Fruit fly (Drosophila melanogaster) whole organism, embryonic: ENCODE measurements around the gene CG13085.

Source experiments
- Aef1 ChIP-seq: fragments of 200-800 bp; sonication (Bioruptor generic); IDR thresholded peaks from 3 replicates; pipeline ENCODE4 v1.3.6; 2022; ENCODE audit warnings: missing biosample characterization, missing genetic modification characterization
- Antp ChIP-seq: fragments of 200-800 bp; sonication (Bioruptor generic); optimal IDR thresholded peaks from 3 replicates; lab custom pipeline; 2016; ENCODE audit warnings: missing biosample characterization, missing genetic modification characterization
- Atf6 ChIP-seq: fragments of 200-800 bp; sonication (Bioruptor generic); IDR thresholded peaks from 2 replicates; pipeline ENCODE4 v1.3.6; 2022; ENCODE audit warnings: missing biosample characterization, missing genetic modification characterization
- CG10543 ChIP-seq: fragments of 200-800 bp; sonication (Bioruptor generic); optimal IDR thresholded peaks from 3 replicates; lab custom pipeline; 2017; ENCODE audit warnings: missing biosample characterization, mild to moderate bottlenecking, missing genetic modification characterization, moderate library complexity
- CG11696 ChIP-seq: fragments of 200-800 bp; sonication (Bioruptor generic); IDR thresholded peaks from 2 replicates; pipeline ENCODE4 v1.3.6; 2022; ENCODE audit warnings: missing biosample characterization, missing genetic modification characterization
- CG12219 ChIP-seq: fragments of 200-800 bp; sonication (Bioruptor generic); optimal IDR thresholded peaks from 3 replicates; lab custom pipeline; 2018; ENCODE audit warnings: missing biosample characterization, mild to moderate bottlenecking, missing genetic modification characterization
- CG12769 ChIP-seq: fragments of 200-800 bp; sonication (Bioruptor generic); optimal IDR thresholded peaks from 2 replicates; lab custom pipeline; 2019; ENCODE audit warnings: missing biosample characterization, mild to moderate bottlenecking, missing genetic modification characterization, moderate library complexity
- CG14667 ChIP-seq: fragments of 200-800 bp; sonication (Bioruptor generic); IDR thresholded peaks from 2 replicates; pipeline ENCODE4 v1.3.6; 2022; ENCODE audit warnings: missing biosample characterization, missing genetic modification characterization
- CG15479 ChIP-seq: fragments of 200-800 bp; sonication (Bioruptor generic); optimal IDR thresholded peaks from 3 replicates; lab custom pipeline; 2019; ENCODE audit warnings: missing biosample characterization, mild to moderate bottlenecking, missing genetic modification characterization, moderate library complexity
- CG15696 ChIP-seq: fragments of 200-800 bp; sonication (Bioruptor generic); optimal IDR thresholded peaks from 2 replicates; lab custom pipeline; 2019; ENCODE audit warnings: missing biosample characterization, mild to moderate bottlenecking, missing genetic modification characterization, moderate library complexity
- CG17361 ChIP-seq: fragments of 200-800 bp; sonication (Bioruptor generic); IDR thresholded peaks from 3 replicates; pipeline ENCODE4 v1.3.6; 2022; ENCODE audit warnings: missing biosample characterization, missing genetic modification characterization
- CG3281 ChIP-seq: fragments of 200-800 bp; sonication (Bioruptor generic); optimal IDR thresholded peaks from 3 replicates; lab custom pipeline; 2017; ENCODE audit warnings: missing biosample characterization, mild to moderate bottlenecking, missing genetic modification characterization
- CG3847 ChIP-seq: fragments of 200-800 bp; sonication (Bioruptor generic); IDR thresholded peaks from 2 replicates; pipeline ENCODE4 v1.3.6; 2022; ENCODE audit warnings: missing biosample characterization, missing genetic modification characterization
- CG7372 ChIP-seq: fragments of 200-800 bp; sonication (Bioruptor generic); IDR thresholded peaks from 2 replicates; pipeline ENCODE4 v1.3.6; 2022; ENCODE audit warnings: missing biosample characterization, missing genetic modification characterization
- CG7786 ChIP-seq: fragments of 200-800 bp; sonication (Bioruptor generic); optimal IDR thresholded peaks from 2 replicates; lab custom pipeline; 2016; ENCODE audit warnings: missing biosample characterization, missing genetic modification characterization
- CG8290 ChIP-seq, 3 experiments: fragments of 200-800 bp; sonication (Bioruptor generic); optimal IDR thresholded peaks; 2 replicates each; lab custom pipeline; 2016 to 2019; ENCODE audit warnings: missing biosample characterization in 3 of 3, missing genetic modification characterization in 3 of 3, mild to moderate bottlenecking in 2 of 3, moderate library complexity in 1 of 3
- Gug ChIP-seq: fragments of 200-800 bp; sonication (Bioruptor generic); IDR thresholded peaks from 4 replicates; pipeline ENCODE4 v1.3.6; 2022; ENCODE audit warnings: missing biosample characterization, missing genetic modification characterization
- Hey ChIP-seq: fragments of 200-800 bp; sonication (Bioruptor generic); optimal IDR thresholded peaks from 3 replicates; lab custom pipeline; 2018; ENCODE audit warnings: missing biosample characterization, mild to moderate bottlenecking, missing genetic modification characterization
- MESR4 ChIP-seq: fragments of 200-800 bp; sonication (Bioruptor generic); optimal IDR thresholded peaks from 2 replicates; lab custom pipeline; 2018; ENCODE audit warnings: missing biosample characterization, mild to moderate bottlenecking, missing genetic modification characterization, moderate library complexity
- Meics ChIP-seq: fragments of 200-800 bp; sonication (Bioruptor generic); optimal IDR thresholded peaks from 2 replicates; lab custom pipeline; 2017; ENCODE audit warnings: missing biosample characterization, mild to moderate bottlenecking, missing genetic modification characterization
- Opbp ChIP-seq: fragments of 200-800 bp; sonication (Bioruptor generic); IDR thresholded peaks from 3 replicates; pipeline ENCODE4 v1.3.6; 2022; ENCODE audit warnings: missing biosample characterization, missing genetic modification characterization; ENCODE audit not compliant: partially characterized antibody
- Pdp1 ChIP-seq, 2 experiments: fragments of 200-800 bp; sonication (Bioruptor generic); optimal IDR thresholded peaks; 3 replicates each; lab custom pipeline; 2016; ENCODE audit warnings: missing biosample characterization in 2 of 2, missing genetic modification characterization in 2 of 2, mild to moderate bottlenecking in 1 of 2, moderate library complexity in 1 of 2
- Sox100B ChIP-seq: fragments of 200-800 bp; sonication (Bioruptor generic); optimal IDR thresholded peaks from 3 replicates; lab custom pipeline; 2018; ENCODE audit warnings: missing biosample characterization, mild to moderate bottlenecking, missing genetic modification characterization
- Sry-δ ChIP-seq: fragments of 200-800 bp; sonication (Bioruptor generic); optimal IDR thresholded peaks from 2 replicates; lab custom pipeline; 2016; ENCODE audit warnings: missing biosample characterization, missing genetic modification characterization
- az2 ChIP-seq: fragments of 200-800 bp; sonication (Bioruptor generic); optimal IDR thresholded peaks from 3 replicates; lab custom pipeline; 2016; ENCODE audit warnings: missing biosample characterization, missing genetic modification characterization
- cas ChIP-seq: fragments of 200-800 bp; sonication (Bioruptor generic); IDR thresholded peaks from 2 replicates; pipeline ENCODE4 v1.3.6; 2022; ENCODE audit warnings: missing biosample characterization, missing genetic modification characterization
- corto ChIP-seq: fragments of 200-800 bp; sonication (Bioruptor generic); optimal IDR thresholded peaks from 2 replicates; lab custom pipeline; 2016; ENCODE audit warnings: missing biosample characterization, mild to moderate bottlenecking, missing genetic modification characterization, moderate library complexity
- esg ChIP-seq: fragments of 200-800 bp; sonication (Bioruptor generic); conservative IDR thresholded peaks from 2 replicates; pipeline ENCODE4 v1.3.6; 2022; ENCODE audit warnings: missing biosample characterization, missing genetic modification characterization
- gcm2 ChIP-seq: fragments of 200-800 bp; sonication (Bioruptor generic); optimal IDR thresholded peaks from 2 replicates; lab custom pipeline; 2016; ENCODE audit warnings: missing biosample characterization, missing genetic modification characterization
- gfzf ChIP-seq: fragments of 200-800 bp; sonication (Bioruptor generic); optimal IDR thresholded peaks from 2 replicates; lab custom pipeline; 2016; ENCODE audit warnings: missing biosample characterization, mild to moderate bottlenecking, missing genetic modification characterization, moderate library complexity
- gsb-n ChIP-seq: fragments of 200-800 bp; sonication (Bioruptor generic); optimal IDR thresholded peaks from 3 replicates; lab custom pipeline; 2018; ENCODE audit warnings: missing biosample characterization, mild to moderate bottlenecking, missing genetic modification characterization
- hb ChIP-seq: fragments of 200-800 bp; sonication (Bioruptor generic); IDR thresholded peaks from 3 replicates; pipeline ENCODE4 v1.3.6; 2022; ENCODE audit warnings: missing biosample characterization, missing genetic modification characterization; ENCODE audit not compliant: partially characterized antibody
- jigr1 ChIP-seq: fragments of 200-800 bp; sonication (Bioruptor generic); IDR thresholded peaks from 3 replicates; pipeline ENCODE4 v1.3.6; 2022; ENCODE audit warnings: missing biosample characterization, missing genetic modification characterization
- jing ChIP-seq: fragments of 200-800 bp; sonication (Bioruptor generic); optimal IDR thresholded peaks from 2 replicates; lab custom pipeline; 2018; ENCODE audit warnings: missing biosample characterization, mild to moderate bottlenecking, missing genetic modification characterization
- kni ChIP-seq: fragments of 200-800 bp; sonication (Bioruptor generic); optimal IDR thresholded peaks from 3 replicates; lab custom pipeline; 2017; ENCODE audit warnings: mild to moderate bottlenecking, missing biosample characterization, missing genetic modification reagents, missing genetic modification characterization
- lmd ChIP-seq: fragments of 200-800 bp; sonication (Bioruptor generic); IDR thresholded peaks from 2 replicates; pipeline ENCODE4 v1.3.6; 2022; ENCODE audit warnings: missing biosample characterization, missing genetic modification characterization
- lola ChIP-seq, 3 experiments: fragments of >200 bp in 2 of 3; fragments of 200-800 bp in 1 of 3; sonication (Bioruptor generic) in 1 of 3; optimal IDR thresholded peaks; 2 replicates each; lab custom pipeline; 2017 to 2019; ENCODE audit warnings: missing biosample characterization in 3 of 3, missing genetic modification characterization in 3 of 3, mild to moderate bottlenecking in 1 of 3, moderate library complexity in 1 of 3
- maf-S ChIP-seq: fragments of 200-800 bp; sonication (Bioruptor generic); optimal IDR thresholded peaks from 2 replicates; lab custom pipeline; 2016; ENCODE audit warnings: missing biosample characterization, missing genetic modification characterization
- mam ChIP-seq: fragments of 200-800 bp; sonication (Bioruptor generic); optimal IDR thresholded peaks from 3 replicates; lab custom pipeline; 2016; ENCODE audit warnings: missing biosample characterization, missing genetic modification characterization
- onecut ChIP-seq: fragments of 200-800 bp; sonication (Bioruptor generic); IDR thresholded peaks from 2 replicates; pipeline ENCODE4 v1.3.6; 2022; ENCODE audit warnings: missing biosample characterization, missing genetic modification characterization
- p53 ChIP-seq: fragments of 200-800 bp; sonication (Bioruptor generic); optimal IDR thresholded peaks from 2 replicates; lab custom pipeline; 2016; ENCODE audit warnings: missing biosample characterization, missing genetic modification characterization
- pum ChIP-seq: fragments of 200-800 bp; sonication (Bioruptor generic); optimal IDR thresholded peaks from 2 replicates; lab custom pipeline; 2016; ENCODE audit warnings: missing biosample characterization, missing genetic modification characterization
- row ChIP-seq: fragments of 200-800 bp; sonication (Bioruptor generic); IDR thresholded peaks from 3 replicates; pipeline ENCODE4 v1.3.6; 2022; ENCODE audit warnings: missing biosample characterization, missing genetic modification characterization
- shn ChIP-seq: fragments of 200-800 bp; sonication (Bioruptor generic); optimal IDR thresholded peaks from 3 replicates; lab custom pipeline; 2016; ENCODE audit warnings: missing biosample characterization, missing genetic modification characterization
- tio ChIP-seq: fragments of 200-800 bp; sonication (Bioruptor generic); optimal IDR thresholded peaks from 2 replicates; lab custom pipeline; 2017; ENCODE audit warnings: missing biosample characterization, missing genetic modification characterization, inconsistent platforms
- wdn ChIP-seq: fragments of 200-800 bp; sonication (Bioruptor generic); IDR thresholded peaks from 2 replicates; pipeline ENCODE4 v1.3.6; 2022; ENCODE audit warnings: missing biosample characterization, missing genetic modification characterization
- zfh1 ChIP-seq: fragments of 200-800 bp; sonication (Bioruptor generic); IDR thresholded peaks from 3 replicates; pipeline ENCODE4 v1.3.6; 2022; ENCODE audit warnings: missing biosample characterization, missing genetic modification characterization

The CG13085 gene

dm6 chr2L:19377129-19378083, 46.4 kb upstream of the CG13085 start (continued):
- TF ChIP-seq tio (peak; percentile 53), Pdp1 (GFP tag; optimal IDR thresholded peaks at IDR 0.05; lab: Kevin White, UChicago) (peak; percentile 16 to 27), gsb-n (tag; lab: Kevin White, UChicago) (peak; percentile 55), gcm2 (GFP tag; lab: Kevin White, UChicago) (no peak), pum (GFP tag; lab: Kevin White, UChicago) (no peak), esg (GFP tag; lab: Robert Waterston, UW) (no peak), CG3847 (GFP tag; lab: Robert Waterston, UW) (no peak; the same call in 1 of the 2 replicates), MESR4 (GFP tag; lab: Kevin White, UChicago) (no peak), mam (peak; percentile 5), Hey (no peak), Gug (GFP tag; lab: Robert Waterston, UW) (peak; percentile 26; the same call in 1 of the 4 replicates), kni (GFP tag; lab: Kevin White, UChicago) (no peak), cas (GFP tag; lab: Robert Waterston, UW) (no peak), zfh1 (peak; percentile 61; the same call in 2 of the 3 replicates), CG15696 (tag; lab: Kevin White, UChicago) (peak; percentile 75), CG17361 (GFP tag; lab: Robert Waterston, UW) (peak; percentile 72), Antp (GFP tag; lab: Kevin White, UChicago) (no peak), lola (GFP tag; optimal IDR thresholded peaks at IDR 0.05; lab: Kevin White, UChicago) (peak in 1 of 3 experiments; percentile 68), corto (GFP tag; lab: Kevin White, UChicago) (no peak), jigr1 (GFP tag; lab: Robert Waterston, UW) (no peak), CG11696 (GFP tag; lab: Robert Waterston, UW) (no peak), CG12769 (peak; percentile 44), gfzf (GFP tag; lab: Kevin White, UChicago) (no peak), Sox100B (GFP tag; lab: Kevin White, UChicago) (peak; percentile 46), CG14667 (GFP tag; lab: Robert Waterston, UW) (peak; percentile 33; the same call in 1 of the 2 replicates), CG3281 (GFP tag; lab: Kevin White, UChicago) (no peak), CG10543 (GFP tag; lab: Kevin White, UChicago) (no peak), Meics (peak; percentile 21), shn (no peak), CG7786 (no peak), CG7372 (GFP tag; lab: Robert Waterston, UW) (no peak), row (GFP tag; lab: Robert Waterston, UW) (peak; percentile 74), CG12219 (peak; percentile 36), p53 (GFP tag; lab: Kevin White, UChicago) (no peak), az2 (GFP tag; lab: Kevin White, UChicago) (peak; percentile 54), hb (GFP tag; lab: Robert Waterston, UW) (no peak), jing (GFP tag; lab: Kevin White, UChicago) (no peak), Opbp (GFP tag; lab: Robert Waterston, UW) (no peak), CG8290 (GFP tag; optimal IDR thresholded peaks at IDR 0.05; lab: Kevin White, UChicago) (peak; percentile 22), CG8290 (tag; optimal IDR thresholded peaks at IDR 0.05; lab: Kevin White, UChicago) (no peak), wdn (GFP tag; lab: Robert Waterston, UW) (no peak), lmd (GFP tag; lab: Robert Waterston, UW) (no peak), Aef1 (GFP tag; lab: Robert Waterston, UW) (no peak), CG15479 (no peak), Sry-δ (GFP tag; lab: Kevin White, UChicago) (no peak), onecut (GFP tag; lab: Robert Waterston, UW) (peak; percentile 31; the same call in 1 of the 2 replicates), maf-S (GFP tag; lab: Kevin White, UChicago) (no peak), Atf6 (GFP tag; lab: Robert Waterston, UW) (no peak)
